Worm (Caenorhabditis elegans) whole organism, L3 larva: ENCODE results near the gene Y102F5A.1.

Source experiments
- R02D3.7 ChIP-seq: fragments of 150-350 bp; optimal IDR thresholded peaks from 2 replicates; lab custom pipeline; 2014; ENCODE audit warnings: missing biosample characterization, missing genetic modification characterization
- ZK546.5 ChIP-seq: sonication (generic microtip); optimal IDR thresholded peaks from 2 replicates; lab custom pipeline; 2017; ENCODE audit warnings: missing biosample characterization, missing genetic modification characterization
- ama-1 ChIP-seq: fragments of 150-350 bp; optimal IDR thresholded peaks from 2 replicates; lab custom pipeline; 2018
- ceh-16 ChIP-seq: sonication (generic microtip); optimal IDR thresholded peaks from 2 replicates; lab custom pipeline; 2017; ENCODE audit warnings: missing biosample characterization, missing genetic modification characterization
- ceh-28 ChIP-seq: fragments of 150-350 bp; optimal IDR thresholded peaks from 2 replicates; lab custom pipeline; 2014; ENCODE audit warnings: missing biosample characterization, missing genetic modification reagents, missing genetic modification characterization
- ceh-82 ChIP-seq: fragments of 150-350 bp; optimal IDR thresholded peaks from 2 replicates; lab custom pipeline; 2014; ENCODE audit warnings: missing biosample characterization, missing genetic modification characterization
- egl-27 ChIP-seq: sonication (generic microtip); optimal IDR thresholded peaks from 4 replicates; lab custom pipeline; 2017; ENCODE audit warnings: missing biosample characterization, missing genetic modification reagents, missing genetic modification characterization
- elt-2 ChIP-seq: sonication (generic microtip); optimal IDR thresholded peaks from 2 replicates; lab custom pipeline; 2016; ENCODE audit warnings: missing genetic modification reagents, mild to moderate bottlenecking, missing genetic modification characterization, missing compliant biosample characterization
- elt-3 ChIP-seq, 3 experiments: fragments of 150-350 bp in 1 of 3; sonication (generic microtip) in 2 of 3; optimal IDR thresholded peaks; 2 replicates in 2 of 3; 4 replicates in 1 of 3; lab custom pipeline; 2014 to 2017; ENCODE audit warnings: missing biosample characterization in 3 of 3, missing genetic modification characterization in 3 of 3
- eor-1 ChIP-seq, 2 experiments: fragments of 150-350 bp; optimal IDR thresholded peaks; 2 replicates each; lab custom pipeline; 2014 to 2018; ENCODE audit warnings: missing biosample characterization in 2 of 2, missing genetic modification characterization in 2 of 2
- fos-1 ChIP-seq: fragments of 150-350 bp; optimal IDR thresholded peaks from 2 replicates; lab custom pipeline; 2014; ENCODE audit warnings: missing biosample characterization, missing genetic modification characterization
- hmg-11 ChIP-seq: sonication (generic microtip); optimal IDR thresholded peaks from 2 replicates; lab custom pipeline; 2016; ENCODE audit warnings: missing genetic modification characterization, missing compliant biosample characterization
- jun-1 ChIP-seq: fragments of 150-350 bp; optimal IDR thresholded peaks from 2 replicates; lab custom pipeline; 2014; ENCODE audit warnings: missing biosample characterization, missing genetic modification reagents, missing genetic modification characterization
- lin-15B ChIP-seq: fragments of 150-350 bp; optimal IDR thresholded peaks from 2 replicates; lab custom pipeline; 2014; ENCODE audit warnings: missing biosample characterization, missing genetic modification characterization
- lsy-12 ChIP-seq: sonication (generic microtip); optimal IDR thresholded peaks from 2 replicates; lab custom pipeline; 2016; ENCODE audit warnings: mild to moderate bottlenecking, missing genetic modification characterization, missing compliant biosample characterization
- nfya-1 ChIP-seq: sonication (generic microtip); optimal IDR thresholded peaks from 2 replicates; lab custom pipeline; 2017; ENCODE audit warnings: missing genetic modification characterization, mild to moderate bottlenecking, missing compliant biosample characterization, antibody characterized with exemption, moderate library complexity; ENCODE audit not compliant: insufficient read depth
- nhr-11 ChIP-seq: fragments of 150-350 bp; optimal IDR thresholded peaks from 2 replicates; lab custom pipeline; 2014; ENCODE audit warnings: missing biosample characterization, missing genetic modification characterization
- nhr-12 ChIP-seq: fragments of 150-350 bp; optimal IDR thresholded peaks from 2 replicates; lab custom pipeline; 2014; ENCODE audit warnings: missing biosample characterization, missing genetic modification characterization
- nhr-23 ChIP-seq: fragments of 150-350 bp; optimal IDR thresholded peaks from 2 replicates; lab custom pipeline; 2014; ENCODE audit warnings: missing biosample characterization, missing genetic modification reagents, missing genetic modification characterization
- nhr-25 ChIP-seq: sonication (generic microtip); optimal IDR thresholded peaks from 2 replicates; lab custom pipeline; 2017; ENCODE audit warnings: missing biosample characterization, missing genetic modification characterization
- nhr-43 ChIP-seq: sonication (generic microtip); optimal IDR thresholded peaks from 2 replicates; lab custom pipeline; 2016; ENCODE audit warnings: mild to moderate bottlenecking, missing genetic modification characterization, missing compliant biosample characterization; ENCODE audit not compliant: poor library complexity, severe bottlenecking
- nhr-67 ChIP-seq: fragments of 150-350 bp; optimal IDR thresholded peaks from 2 replicates; lab custom pipeline; 2014; ENCODE audit warnings: missing biosample characterization, missing genetic modification characterization
- nhr-76 ChIP-seq: fragments of 150-350 bp; sonication (generic microtip); optimal IDR thresholded peaks from 5 replicates; lab custom pipeline; 2014; ENCODE audit warnings: missing biosample characterization, missing genetic modification characterization
- pha-4 ChIP-seq: fragments of 150-350 bp; optimal IDR thresholded peaks from 2 replicates; lab custom pipeline; 2014; ENCODE audit warnings: missing biosample characterization, missing genetic modification reagents, missing genetic modification characterization
- pqm-1 ChIP-seq: fragments of 150-350 bp; optimal IDR thresholded peaks from 2 replicates; lab custom pipeline; 2017; ENCODE audit warnings: missing biosample characterization, missing genetic modification characterization, inconsistent platforms
- sea-2 ChIP-seq: fragments of 150-350 bp; sonication (generic microtip); optimal IDR thresholded peaks from 4 replicates; lab custom pipeline; 2014; ENCODE audit warnings: missing biosample characterization, missing genetic modification reagents, missing genetic modification characterization
- skn-1 ChIP-seq: fragments of 150-350 bp; optimal IDR thresholded peaks from 2 replicates; lab custom pipeline; 2014; ENCODE audit warnings: missing biosample characterization, missing genetic modification characterization
- snpc-4 ChIP-seq: fragments of 150-350 bp; optimal IDR thresholded peaks from 2 replicates; lab custom pipeline; 2014; ENCODE audit warnings: missing biosample characterization, missing genetic modification characterization
- tbx-2 ChIP-seq: sonication (generic microtip); optimal IDR thresholded peaks from 2 replicates; lab custom pipeline; 2016; ENCODE audit warnings: mild to moderate bottlenecking, missing genetic modification characterization, missing compliant biosample characterization
- zag-1 ChIP-seq: fragments of 150-350 bp; optimal IDR thresholded peaks from 2 replicates; lab custom pipeline; 2014; ENCODE audit warnings: missing biosample characterization, missing genetic modification characterization
- ztf-11 ChIP-seq: fragments of 150-350 bp; optimal IDR thresholded peaks from 2 replicates; lab custom pipeline; 2014; ENCODE audit warnings: missing biosample characterization, missing genetic modification characterization
- ztf-4 ChIP-seq: fragments of 150-350 bp; optimal IDR thresholded peaks from 2 replicates; lab custom pipeline; 2014; ENCODE audit warnings: missing biosample characterization, missing genetic modification characterization

Y102F5A.1 gene

ce11 chrX:11798057-11798555, 14.0 kb upstream of the Y102F5A.1 start, which contains the start of gene rsd-3:
TSS of gene rsd-3 (plus strand) at chrX:11798505.
- TF ChIP-seq nfya-1 (peak; percentile 54), skn-1 (tag; lab: Kevin White, UChicago) (peak; percentile 31), nhr-25 (tag; lab: Kevin White, UChicago) (peak; percentile 53), hmg-11 (tag; lab: Kevin White, UChicago) (peak; percentile 79), snpc-4 (tag; lab: Kevin White, UChicago) (peak; percentile 15), nhr-43 (tag; lab: Kevin White, UChicago) (peak; percentile 47), eor-1 (tag; optimal IDR thresholded peaks at IDR 0.05; lab: Kevin White, UChicago) (no peak), tbx-2 (tag; lab: Kevin White, UChicago) (no peak), nhr-12 (tag; lab: Kevin White, UChicago) (no peak), nhr-11 (tag; lab: Kevin White, UChicago) (no peak), ztf-11 (tag; lab: Kevin White, UChicago) (no peak), R02D3.7 (tag; lab: Kevin White, UChicago) (no peak), lin-15B (tag; lab: Kevin White, UChicago) (peak; percentile 1), ztf-4 (tag; lab: Kevin White, UChicago) (no peak), ama-1 (lab: Kevin White, UChicago) (no peak), ceh-28 (tag; lab: Kevin White, UChicago) (peak; percentile 74), pha-4 (tag; lab: Kevin White, UChicago) (peak; percentile 78), zag-1 (tag; lab: Kevin White, UChicago) (no peak), lsy-12 (no peak), nhr-76 (tag; lab: Kevin White, UChicago) (no peak), nhr-23 (tag; lab: Kevin White, UChicago) (peak; percentile 77), elt-2 (tag; lab: Kevin White, UChicago) (peak; percentile 52)

DNA sequence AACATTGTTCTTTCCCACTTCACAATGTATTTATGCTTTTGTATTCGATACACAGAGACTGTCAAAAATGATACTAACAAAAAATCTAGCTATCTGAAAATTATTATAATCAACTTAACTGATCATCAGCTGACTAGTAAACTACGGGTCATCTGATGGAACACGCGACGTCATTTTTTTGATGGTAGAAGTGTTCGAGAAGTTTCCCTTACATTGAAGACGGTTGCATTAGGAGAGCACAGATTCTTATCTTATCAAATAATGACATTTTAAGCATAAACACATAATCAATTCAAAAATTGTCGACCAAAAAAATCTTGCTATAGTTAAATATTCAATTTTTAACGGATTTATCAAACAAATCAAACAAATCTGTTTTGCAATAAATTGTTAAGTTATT, 8.6 kb upstream of the Y102F5A.1 start:
- TF ChIP-seq nhr-43 (tag; lab: Kevin White, UChicago) (no peak), nhr-67 (tag; lab: Kevin White, UChicago) (no peak), ztf-4 (tag; lab: Kevin White, UChicago) (no peak), ZK546.5 (no peak), R02D3.7 (tag; lab: Kevin White, UChicago) (no peak), elt-2 (tag; lab: Kevin White, UChicago) (peak; percentile 92), jun-1 (tag; lab: Kevin White, UChicago) (peak; percentile 48), skn-1 (tag; lab: Kevin White, UChicago) (peak; percentile 6), nhr-11 (tag; lab: Kevin White, UChicago) (no peak), nhr-12 (tag; lab: Kevin White, UChicago) (no peak), pqm-1 (tag; lab: Kevin White, UChicago) (peak; percentile 8), tbx-2 (tag; lab: Kevin White, UChicago) (no peak), ceh-28 (tag; lab: Kevin White, UChicago) (no peak), nhr-25 (tag; lab: Kevin White, UChicago) (no peak), pha-4 (tag; lab: Kevin White, UChicago) (peak; percentile 42), elt-3 (tag; optimal IDR thresholded peaks at IDR 0.05; lab: Kevin White, UChicago) (no peak), ceh-82 (tag; lab: Kevin White, UChicago) (no peak), egl-27 (tag; lab: Kevin White, UChicago) (no peak), lsy-12 (no peak)

ce11 chrX:11791364-11792221, 7.5 kb upstream of the Y102F5A.1 start:
- peak; percentile 1 for TF ChIP-seq hmg-11 (tag; lab: Kevin White, UChicago)
- TF ChIP-seq jun-1 (tag; lab: Kevin White, UChicago) = peak; percentile 80
- TF ChIP-seq nhr-23 (tag; lab: Kevin White, UChicago) = no peak
- TF ChIP-seq elt-2 (tag; lab: Kevin White, UChicago) = peak; percentile 95
- TF ChIP-seq ZK546.5 = no peak
- no peak for TF ChIP-seq sea-2 (GFP tag; lab: Kevin White, UChicago)
- peak; percentile 2 for TF ChIP-seq fos-1 (tag; lab: Kevin White, UChicago)
- peak; percentile 10 for TF ChIP-seq nfya-1
- TF ChIP-seq pqm-1 (tag; lab: Kevin White, UChicago) = peak; percentile 50
- TF ChIP-seq pha-4 (tag; lab: Kevin White, UChicago) = peak; percentile 6

DNA sequence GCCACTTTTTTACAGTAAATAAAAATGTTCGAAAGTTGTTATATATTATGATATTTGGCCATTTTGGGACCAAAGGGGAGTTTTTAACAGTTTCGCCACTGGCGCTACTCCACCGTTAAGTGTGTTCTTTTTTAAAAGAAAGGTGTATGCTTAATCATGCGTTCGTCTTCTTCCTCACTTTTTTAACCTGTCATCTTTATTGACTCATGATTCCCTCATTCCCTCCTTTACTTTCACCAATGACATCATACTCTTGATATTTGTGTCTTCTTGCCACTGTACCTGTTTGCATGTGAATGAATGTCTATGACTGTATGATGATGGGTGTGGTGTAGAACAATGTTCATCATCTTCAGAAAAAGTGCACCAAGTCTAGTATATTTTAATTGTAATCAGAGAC, 6.5 kb upstream of the Y102F5A.1 start:
- TF ChIP-seq elt-2 (tag; lab: Kevin White, UChicago) = peak; percentile 55
- TF ChIP-seq egl-27 (tag; lab: Kevin White, UChicago) = no peak
- TF ChIP-seq ceh-16 (tag; lab: Kevin White, UChicago) = no peak
- TF ChIP-seq pqm-1 (tag; lab: Kevin White, UChicago) = peak; percentile 88
- TF ChIP-seq skn-1 (tag; lab: Kevin White, UChicago) = peak; percentile 28
- TF ChIP-seq jun-1 (tag; lab: Kevin White, UChicago) = peak; percentile 9
- no peak for TF ChIP-seq zag-1 (tag; lab: Kevin White, UChicago)
- peak; percentile 58 for TF ChIP-seq pha-4 (tag; lab: Kevin White, UChicago)
- no peak for TF ChIP-seq tbx-2 (tag; lab: Kevin White, UChicago)
- no peak for TF ChIP-seq nhr-67 (tag; lab: Kevin White, UChicago)
- TF ChIP-seq, all 47 proteins: peak for 5
